Fruit fly (Drosophila melanogaster): ENCODE results near the gene CG12607.

- TF ChIP-seq CTCF (optimal IDR thresholded peaks at IDR 0.05) (no peak), CG8478 (optimal IDR thresholded peaks at IDR 0.05) (no peak)
Measured at dm6 chr3L:4494603-4495002, 48.2 kb downstream of the CG12607 start.

Data from S2 (cell line).